Worm (Caenorhabditis elegans): ENCODE measurements around the gene srg-3.

ce11 chrIII:6310352-6310751 lies 40.2 kb upstream of the srg-3 start:
- TF ChIP-seq ZK546.5 (tag; optimal IDR thresholded peaks at IDR 0.05): no peak
- TF ChIP-seq lin-39 (tag; optimal IDR thresholded peaks at IDR 0.05): no peak
- no peak for TF ChIP-seq skn-1 (tag; optimal IDR thresholded peaks at IDR 0.05)
- no peak for TF ChIP-seq egl-27 (tag; optimal IDR thresholded peaks at IDR 0.05)
- TF ChIP-seq ama-1 (optimal IDR thresholded peaks at IDR 0.05): no peak
- TF ChIP-seq fos-1 (tag; optimal IDR thresholded peaks at IDR 0.05): no peak
- no peak for TF ChIP-seq mdl-1 (tag; optimal IDR thresholded peaks at IDR 0.05)
- TF ChIP-seq pha-4 (tag; optimal IDR thresholded peaks at IDR 0.05): no peak
- TF ChIP-seq R02D3.7 (tag; optimal IDR thresholded peaks at IDR 0.05): no peak
- no peak for TF ChIP-seq nhr-77 (tag; optimal IDR thresholded peaks at IDR 0.05)
